Fruit fly (Drosophila melanogaster) whole organism, embryonic: ENCODE measurements around the gene CG3104.
A peak's percentile ranks its signal among the peaks of the same experiment; 100 is the strongest.

Experiments
- ATbp ChIP-seq: fragments of 200-800 bp; sonication (Bioruptor generic); optimal IDR thresholded peaks from 2 replicates; lab custom pipeline; 2017; ENCODE audit warnings: missing biosample characterization, mild to moderate bottlenecking, missing genetic modification characterization, missing genetic modification reagents
- CG10431 ChIP-seq: fragments of 200-800 bp; sonication (Bioruptor generic); optimal IDR thresholded peaks from 3 replicates; lab custom pipeline; 2018; ENCODE audit warnings: missing biosample characterization, mild to moderate bottlenecking, missing genetic modification characterization
- CG11723 ChIP-seq: fragments of 200-800 bp; sonication (Bioruptor generic); optimal IDR thresholded peaks from 2 replicates; lab custom pipeline; 2017; ENCODE audit warnings: missing biosample characterization, mild to moderate bottlenecking, missing genetic modification characterization
- CG13775 ChIP-seq: fragments of 200-800 bp; sonication (Bioruptor generic); optimal IDR thresholded peaks from 3 replicates; lab custom pipeline; 2017; ENCODE audit warnings: missing biosample characterization, mild to moderate bottlenecking, missing genetic modification characterization
- CG14014 ChIP-seq: fragments of 200-800 bp; sonication (Bioruptor generic); IDR thresholded peaks from 2 replicates; pipeline ENCODE4 v1.3.6; 2022; ENCODE audit warnings: missing biosample characterization, missing genetic modification characterization
- CG14050 ChIP-seq: fragments of 200-800 bp; sonication (Bioruptor generic); IDR thresholded peaks from 3 replicates; pipeline ENCODE4 v1.3.6; 2022; ENCODE audit warnings: missing biosample characterization, missing genetic modification characterization
- CG1529 ChIP-seq: fragments of 200-800 bp; sonication (Bioruptor generic); optimal IDR thresholded peaks from 3 replicates; lab custom pipeline; 2018; ENCODE audit warnings: missing biosample characterization, missing genetic modification characterization
- CG17328 ChIP-seq: fragments of 200-800 bp; sonication (Bioruptor generic); IDR thresholded peaks from 2 replicates; pipeline ENCODE4 v1.3.6; 2022; ENCODE audit warnings: missing biosample characterization, missing genetic modification characterization
- CG2202 ChIP-seq: fragments of 200-800 bp; sonication (Bioruptor generic); optimal IDR thresholded peaks from 2 replicates; lab custom pipeline; 2018; ENCODE audit warnings: missing biosample characterization, mild to moderate bottlenecking, missing genetic modification characterization
- CG34376 ChIP-seq: fragments of 200-800 bp; sonication (Bioruptor generic); optimal IDR thresholded peaks from 2 replicates; lab custom pipeline; 2018; ENCODE audit warnings: missing biosample characterization, mild to moderate bottlenecking, missing genetic modification characterization
- CG4328 ChIP-seq: fragments of 200-800 bp; sonication (Bioruptor generic); optimal IDR thresholded peaks from 3 replicates; lab custom pipeline; 2017; ENCODE audit warnings: missing biosample characterization, missing genetic modification reagents, missing genetic modification characterization
- CG4707 ChIP-seq: fragments of 200-800 bp; sonication (Bioruptor generic); optimal IDR thresholded peaks from 2 replicates; lab custom pipeline; 2018; ENCODE audit warnings: missing biosample characterization, mild to moderate bottlenecking, missing genetic modification characterization, moderate library complexity
- CG6813 ChIP-seq: fragments of 200-800 bp; sonication (Bioruptor generic); optimal IDR thresholded peaks from 2 replicates; lab custom pipeline; 2017; ENCODE audit warnings: missing biosample characterization, missing genetic modification characterization, mild to moderate bottlenecking, moderate library complexity, missing genetic modification reagents
- CG6854 ChIP-seq: fragments of 200-800 bp; sonication (Bioruptor generic); optimal IDR thresholded peaks from 3 replicates; lab custom pipeline; 2017; ENCODE audit warnings: missing biosample characterization, mild to moderate bottlenecking, missing genetic modification characterization
- CG7839 ChIP-seq: fragments of 200-800 bp; sonication (Bioruptor generic); optimal IDR thresholded peaks from 3 replicates; lab custom pipeline; 2018; ENCODE audit warnings: missing biosample characterization, mild to moderate bottlenecking, missing genetic modification characterization, moderate library complexity
- CG7928 ChIP-seq: fragments of 200-800 bp; sonication (Bioruptor generic); optimal IDR thresholded peaks from 2 replicates; lab custom pipeline; 2017; ENCODE audit warnings: missing biosample characterization, mild to moderate bottlenecking, missing genetic modification characterization
- CG8388 ChIP-seq: fragments of 200-800 bp; sonication (Bioruptor generic); optimal IDR thresholded peaks from 2 replicates; lab custom pipeline; 2019; ENCODE audit warnings: missing biosample characterization, mild to moderate bottlenecking, missing genetic modification characterization, moderate library complexity
- CG8765 ChIP-seq: fragments of 200-800 bp; sonication (Bioruptor generic); IDR thresholded peaks from 2 replicates; pipeline ENCODE4 v1.3.6; 2022; ENCODE audit warnings: missing biosample characterization, missing genetic modification characterization
- CG8924 ChIP-seq: fragments of 200-800 bp; optimal IDR thresholded peaks from 3 replicates; lab custom pipeline; 2019; ENCODE audit warnings: missing biosample characterization, mild to moderate bottlenecking, missing genetic modification characterization, moderate library complexity
- D ChIP-seq, 2 experiments: fragments of 200-800 bp in 1 of 2; fragments of >200 bp in 1 of 2; sonication (Bioruptor generic) in 1 of 2; optimal IDR thresholded peaks; 2 replicates in 1 of 2; 3 replicates in 1 of 2; lab custom pipeline; 2017; ENCODE audit warnings: mild to moderate bottlenecking in 1 of 2, missing biosample characterization in 1 of 2, missing genetic modification characterization in 1 of 2, missing genetic modification reagents in 1 of 2
- Dbx ChIP-seq: fragments of 200-800 bp; sonication (Bioruptor generic); IDR thresholded peaks from 3 replicates; pipeline ENCODE4 v1.3.6; 2022; ENCODE audit warnings: missing biosample characterization, missing genetic modification characterization
- Dip2 ChIP-seq: fragments of 200-800 bp; sonication (Bioruptor generic); IDR thresholded peaks from 2 replicates; pipeline ENCODE4 v1.3.6; 2022; ENCODE audit warnings: missing biosample characterization, missing genetic modification characterization
- Gug ChIP-seq: fragments of 200-800 bp; sonication (Bioruptor generic); IDR thresholded peaks from 4 replicates; pipeline ENCODE4 v1.3.6; 2022; ENCODE audit warnings: missing biosample characterization, missing genetic modification characterization
- HHEX ChIP-seq: fragments of 200-800 bp; sonication (Bioruptor generic); optimal IDR thresholded peaks from 3 replicates; lab custom pipeline; 2017; ENCODE audit warnings: missing biosample characterization, mild to moderate bottlenecking, missing genetic modification characterization, missing genetic modification reagents
- Lpt ChIP-seq: fragments of >200 bp; optimal IDR thresholded peaks from 2 replicates; lab custom pipeline; 2018; ENCODE audit warnings: missing biosample characterization, missing genetic modification characterization
- Mad ChIP-seq: fragments of 200-800 bp; sonication (Bioruptor generic); optimal IDR thresholded peaks from 2 replicates; lab custom pipeline; 2016; ENCODE audit warnings: missing biosample characterization, missing genetic modification characterization
- Mes4 ChIP-seq: fragments of 200-800 bp; sonication (Bioruptor generic); optimal IDR thresholded peaks from 2 replicates; lab custom pipeline; 2016; ENCODE audit warnings: missing biosample characterization, missing genetic modification characterization
- Opbp ChIP-seq: fragments of 200-800 bp; sonication (Bioruptor generic); IDR thresholded peaks from 3 replicates; pipeline ENCODE4 v1.3.6; 2022; ENCODE audit warnings: missing biosample characterization, missing genetic modification characterization; ENCODE audit not compliant: partially characterized antibody
- Poxn ChIP-seq: fragments of 200-800 bp; sonication (Bioruptor generic); IDR thresholded peaks from 2 replicates; pipeline ENCODE4 v1.3.6; 2022; ENCODE audit warnings: missing biosample characterization, missing genetic modification characterization
- al ChIP-seq: fragments of 200-800 bp; sonication (Bioruptor generic); IDR thresholded peaks from 2 replicates; pipeline ENCODE4 v1.3.6; 2022; ENCODE audit warnings: missing biosample characterization, missing genetic modification characterization
- az2 ChIP-seq: fragments of 200-800 bp; sonication (Bioruptor generic); optimal IDR thresholded peaks from 3 replicates; lab custom pipeline; 2016; ENCODE audit warnings: missing biosample characterization, missing genetic modification characterization
- bab2 ChIP-seq: fragments of 200-800 bp; sonication (Bioruptor generic); optimal IDR thresholded peaks from 2 replicates; lab custom pipeline; 2016; ENCODE audit warnings: missing biosample characterization, missing genetic modification characterization
- chm ChIP-seq: fragments of 200-800 bp; sonication (Bioruptor generic); IDR thresholded peaks from 2 replicates; pipeline ENCODE4 v1.3.6; 2022; ENCODE audit warnings: missing biosample characterization, missing genetic modification characterization
- crc ChIP-seq: fragments of 200-800 bp; sonication (Bioruptor generic); optimal IDR thresholded peaks from 2 replicates; lab custom pipeline; 2016; ENCODE audit warnings: missing biosample characterization, missing genetic modification characterization
- dm ChIP-seq: fragments of 200-800 bp; sonication (Bioruptor generic); optimal IDR thresholded peaks from 3 replicates; lab custom pipeline; 2016; ENCODE audit warnings: missing biosample characterization, missing genetic modification characterization
- ems ChIP-seq: fragments of 200-800 bp; sonication (Bioruptor generic); optimal IDR thresholded peaks from 3 replicates; lab custom pipeline; 2016; ENCODE audit warnings: missing biosample characterization, missing genetic modification characterization
- gcm ChIP-seq: fragments of 200-800 bp; sonication (Bioruptor generic); optimal IDR thresholded peaks from 2 replicates; lab custom pipeline; 2019; ENCODE audit warnings: missing biosample characterization, mild to moderate bottlenecking, missing genetic modification characterization, moderate library complexity
- hkb ChIP-seq, 2 experiments: fragments of 200-800 bp in 1 of 2; fragments of >200 bp in 1 of 2; sonication (Bioruptor generic) in 1 of 2; IDR thresholded peaks in 1 of 2; optimal IDR thresholded peaks in 1 of 2; 2 replicates each; pipeline versions ENCODE4 v1.3.6 to Lab custom; 2017 to 2022; ENCODE audit warnings: missing biosample characterization in 1 of 2, missing genetic modification characterization in 1 of 2
- kah ChIP-seq: fragments of 200-800 bp; sonication (Bioruptor generic); optimal IDR thresholded peaks from 2 replicates; lab custom pipeline; 2018; ENCODE audit warnings: missing biosample characterization, mild to moderate bottlenecking, missing genetic modification characterization
- kay ChIP-seq: fragments of 200-800 bp; sonication (Bioruptor generic); optimal IDR thresholded peaks from 2 replicates; lab custom pipeline; 2016; ENCODE audit warnings: missing biosample characterization, missing genetic modification characterization
- knrl ChIP-seq: fragments of 200-800 bp; sonication (Bioruptor generic); IDR thresholded peaks from 3 replicates; pipeline ENCODE4 v1.3.6; 2022; ENCODE audit warnings: missing biosample characterization, missing genetic modification characterization; ENCODE audit not compliant: partially characterized antibody
- nerfin-2 ChIP-seq: fragments of 200-800 bp; sonication (Bioruptor generic); IDR thresholded peaks from 2 replicates; pipeline ENCODE4 v1.3.6; 2022; ENCODE audit warnings: missing biosample characterization, missing genetic modification characterization; ENCODE audit not compliant: partially characterized antibody
- odd ChIP-seq: fragments of 200-800 bp; sonication (Bioruptor generic); optimal IDR thresholded peaks from 2 replicates; lab custom pipeline; 2017; ENCODE audit warnings: missing biosample characterization, mild to moderate bottlenecking, missing genetic modification characterization
- row ChIP-seq: fragments of 200-800 bp; sonication (Bioruptor generic); IDR thresholded peaks from 3 replicates; pipeline ENCODE4 v1.3.6; 2022; ENCODE audit warnings: missing biosample characterization, missing genetic modification characterization
- slp2 ChIP-seq: fragments of 200-800 bp; sonication (Bioruptor generic); optimal IDR thresholded peaks from 2 replicates; lab custom pipeline; 2016; ENCODE audit warnings: missing biosample characterization, missing genetic modification characterization
- sob ChIP-seq: fragments of 200-800 bp; sonication (Bioruptor generic); IDR thresholded peaks from 2 replicates; pipeline ENCODE4 v1.3.6; 2022; ENCODE audit warnings: missing biosample characterization, missing genetic modification characterization
- tx ChIP-seq: fragments of 200-800 bp; sonication (Bioruptor generic); optimal IDR thresholded peaks from 2 replicates; lab custom pipeline; 2016; ENCODE audit warnings: missing biosample characterization, missing genetic modification characterization
- vnd ChIP-seq: fragments of 200-800 bp; sonication (Bioruptor generic); IDR thresholded peaks from 3 replicates; pipeline ENCODE4 v1.3.6; 2022; ENCODE audit warnings: missing biosample characterization, missing genetic modification characterization; ENCODE audit not compliant: partially characterized antibody
- yki ChIP-seq: fragments of >200 bp; optimal IDR thresholded peaks from 3 replicates; lab custom pipeline; 2018

CG3104 gene

dm6 chr2L:2872968-2873728, 17.6 kb upstream of the CG3104 start (continued):
- TF ChIP-seq ATbp (GFP tag; lab: Kevin White, UChicago) (peak; percentile 7), CG2202 (tag; lab: Kevin White, UChicago) (no peak), CG13775 (peak; percentile 20), kay (GFP tag; lab: Kevin White, UChicago) (peak; percentile 78), HHEX (GFP tag; lab: Kevin White, UChicago) (no peak), tx (GFP tag; lab: Kevin White, UChicago) (no peak), gcm (no peak), Lpt (GFP tag; lab: Kevin White, UChicago) (no peak), CG4707 (no peak), CG1529 (no peak), CG34376 (GFP tag; lab: Kevin White, UChicago) (no peak), hkb (optimal IDR thresholded peaks at IDR 0.05; lab: Kevin White, UChicago) (no peak), hkb (GFP tag; IDR thresholded peaks at IDR 0.05; lab: Robert Waterston, UW) (peak; percentile 17; the same call in 1 of the 2 replicates), Poxn (GFP tag; lab: Robert Waterston, UW) (no peak), crc (GFP tag; lab: Kevin White, UChicago) (peak; percentile 22), sob (0 out of 2 replicates have a peak, but pooled peaks have one; percentile 6), CG7928 (GFP tag; lab: Kevin White, UChicago) (no peak), slp2 (no peak), Dip2 (no peak), az2 (GFP tag; lab: Kevin White, UChicago) (no peak), CG11723 (GFP tag; lab: Kevin White, UChicago) (no peak), kah (GFP tag; lab: Kevin White, UChicago) (peak; percentile 13), CG7839 (tag; lab: Kevin White, UChicago) (peak; percentile 29), CG8765 (GFP tag; lab: Robert Waterston, UW) (no peak), Dbx (GFP tag; lab: Robert Waterston, UW) (no peak), CG6854 (peak; percentile 65), ems (GFP tag; lab: Kevin White, UChicago) (no peak), CG14014 (GFP tag; lab: Robert Waterston, UW) (no peak), CG17328 (GFP tag; lab: Robert Waterston, UW) (no peak), CG6813 (GFP tag; lab: Kevin White, UChicago) (no peak), yki (no peak), row (peak; percentile 49; the same call in 2 of the 3 replicates), knrl (GFP tag; lab: Robert Waterston, UW) (no peak), CG8924 (no peak), al (GFP tag; lab: Robert Waterston, UW) (peak; percentile 33; the same call in 1 of the 2 replicates), bab2 (GFP tag; lab: Kevin White, UChicago) (no peak), dm (GFP tag; lab: Kevin White, UChicago) (no peak), CG10431 (GFP tag; lab: Kevin White, UChicago) (no peak), chm (GFP tag; lab: Robert Waterston, UW) (0 out of 2 replicates have a peak, but pooled peaks have one; percentile 29), CG4328 (GFP tag; lab: Kevin White, UChicago) (peak; percentile 21), Mes4 (GFP tag; lab: Kevin White, UChicago) (no peak), CG14050 (GFP tag; lab: Robert Waterston, UW) (no peak), CG8388 (GFP tag; lab: Kevin White, UChicago) (no peak), Gug (peak; percentile 9; the same call in 1 of the 4 replicates), Opbp (GFP tag; lab: Robert Waterston, UW) (no peak), Mad (GFP tag; lab: Kevin White, UChicago) (no peak), odd (no peak), nerfin-2 (GFP tag; lab: Robert Waterston, UW) (no peak), D (optimal IDR thresholded peaks at IDR 0.05; lab: Kevin White, UChicago) (no peak), D (GFP tag; optimal IDR thresholded peaks at IDR 0.05; lab: Kevin White, UChicago) (peak; percentile 45), vnd (GFP tag; lab: Robert Waterston, UW) (no peak)
